Worm (Caenorhabditis elegans) whole organism, L1 larva: ENCODE measurements around the gene F58E2.3.

ENCODE experiments used
- C16A3.4 ChIP-seq: fragments of 150-350 bp; optimal IDR thresholded peaks from 2 replicates; lab custom pipeline; 2014; ENCODE audit warnings: missing biosample characterization, missing genetic modification characterization
- aly-2 ChIP-seq: fragments of 150-350 bp; optimal IDR thresholded peaks from 2 replicates; lab custom pipeline; 2014; ENCODE audit warnings: missing biosample characterization, missing genetic modification characterization
- ceh-82 ChIP-seq, 3 experiments: fragments of 150-350 bp in 1 of 3; sonication (generic microtip) in 2 of 3; optimal IDR thresholded peaks; 2 replicates each; lab custom pipeline; 2014 to 2017; ENCODE audit warnings: missing biosample characterization in 3 of 3, missing genetic modification characterization in 3 of 3
- ceh-90 ChIP-seq: sonication (generic microtip); optimal IDR thresholded peaks from 2 replicates; lab custom pipeline; 2016; ENCODE audit warnings: missing genetic modification characterization, missing compliant biosample characterization
- efl-1 ChIP-seq, 4 experiments: fragments of 150-350 bp; optimal IDR thresholded peaks in 3 of 4; peaks in 1 of 4; 1 replicate in 1 of 4; 2 replicates in 3 of 4; lab custom pipeline; 2014; ENCODE audit warnings: missing biosample characterization in 2 of 4, missing genetic modification characterization in 2 of 4, missing genetic modification reagents in 2 of 4
- ets-5 ChIP-seq: fragments of 200-800 bp; sonication (Bioruptor generic); IDR thresholded peaks from 2 replicates; pipeline ENCODE4 v1.3.6; 2022; ENCODE audit warnings: missing genetic modification characterization, missing compliant biosample characterization
- fkh-4 ChIP-seq: sonication (generic microtip); optimal IDR thresholded peaks from 2 replicates; lab custom pipeline; 2016; ENCODE audit warnings: missing compliant biosample characterization, missing genetic modification characterization, borderline replicate concordance
- grh-1 ChIP-seq: fragments of 200-800 bp; sonication (Bioruptor generic); IDR thresholded peaks from 2 replicates; pipeline ENCODE4 v1.3.6; 2022; ENCODE audit warnings: missing genetic modification reagents, missing genetic modification characterization, missing compliant biosample characterization
- hlh-4 ChIP-seq: sonication (generic microtip); optimal IDR thresholded peaks from 2 replicates; lab custom pipeline; 2016; ENCODE audit warnings: mild to moderate bottlenecking, missing genetic modification characterization, missing compliant biosample characterization
- hpl-2 ChIP-seq: fragments of 150-350 bp; optimal IDR thresholded peaks from 2 replicates; lab custom pipeline; 2014; ENCODE audit warnings: missing biosample characterization, missing genetic modification reagents, missing genetic modification characterization
- irx-1 ChIP-seq: sonication (generic microtip); optimal IDR thresholded peaks from 2 replicates; lab custom pipeline; 2016; ENCODE audit warnings: missing genetic modification characterization, missing compliant biosample characterization
- jun-1 ChIP-seq: fragments of 150-350 bp; optimal IDR thresholded peaks from 2 replicates; lab custom pipeline; 2014; ENCODE audit warnings: missing biosample characterization, missing genetic modification reagents, missing genetic modification characterization
- lin-13 ChIP-seq: fragments of 150-350 bp; optimal IDR thresholded peaks from 2 replicates; lab custom pipeline; 2014; ENCODE audit warnings: missing biosample characterization, missing genetic modification reagents, missing genetic modification characterization
- mef-2 ChIP-seq: fragments of 150-350 bp; optimal IDR thresholded peaks from 2 replicates; lab custom pipeline; 2014; ENCODE audit warnings: missing biosample characterization, missing genetic modification characterization
- nhr-11 ChIP-seq: fragments of 150-350 bp; optimal IDR thresholded peaks from 2 replicates; lab custom pipeline; 2014; ENCODE audit warnings: missing biosample characterization, missing genetic modification characterization
- nhr-12 ChIP-seq: sonication (generic microtip); optimal IDR thresholded peaks from 2 replicates; lab custom pipeline; 2017; ENCODE audit warnings: missing biosample characterization, missing genetic modification characterization
- nhr-237 ChIP-seq: fragments of 150-350 bp; optimal IDR thresholded peaks from 2 replicates; lab custom pipeline; 2014; ENCODE audit warnings: missing biosample characterization, missing genetic modification characterization
- nhr-71 ChIP-seq: sonication (generic microtip); optimal IDR thresholded peaks from 2 replicates; lab custom pipeline; 2016; ENCODE audit warnings: mild to moderate bottlenecking, missing genetic modification characterization, moderate library complexity, missing compliant biosample characterization
- nhr-84 ChIP-seq: sonication (generic microtip); optimal IDR thresholded peaks from 2 replicates; lab custom pipeline; 2017; ENCODE audit warnings: missing biosample characterization, missing genetic modification characterization
- nhr-90 ChIP-seq: sonication (generic microtip); optimal IDR thresholded peaks from 2 replicates; lab custom pipeline; 2016; ENCODE audit warnings: mild to moderate bottlenecking, missing genetic modification characterization, missing compliant biosample characterization; ENCODE audit not compliant: poor library complexity
- pag-3 ChIP-seq: sonication (generic microtip); optimal IDR thresholded peaks from 2 replicates; lab custom pipeline; 2017; ENCODE audit warnings: missing genetic modification characterization, mild to moderate bottlenecking, missing compliant biosample characterization, antibody characterized with exemption, borderline replicate concordance; ENCODE audit not compliant: insufficient read depth
- pax-3 ChIP-seq: fragments of 200-800 bp; sonication (Bioruptor generic); optimal IDR thresholded peaks from 2 replicates; lab custom pipeline; 2018; ENCODE audit warnings: mild to moderate bottlenecking, missing genetic modification characterization, moderate library complexity, missing compliant biosample characterization
- pqm-1 ChIP-seq: sonication (generic microtip); optimal IDR thresholded peaks from 3 replicates; lab custom pipeline; 2017; ENCODE audit warnings: missing biosample characterization, missing genetic modification characterization
- snu-23 ChIP-seq: sonication (generic microtip); optimal IDR thresholded peaks from 2 replicates; lab custom pipeline; 2016; ENCODE audit warnings: missing genetic modification characterization, missing compliant biosample characterization
- sox-4 ChIP-seq: sonication (generic microtip); optimal IDR thresholded peaks from 2 replicates; lab custom pipeline; 2016; ENCODE audit warnings: missing genetic modification characterization, missing compliant biosample characterization
- sup-37 ChIP-seq: fragments of 200-800 bp; sonication (Bioruptor generic); optimal IDR thresholded peaks from 2 replicates; lab custom pipeline; 2018; ENCODE audit warnings: mild to moderate bottlenecking, missing genetic modification characterization, missing compliant biosample characterization
- unc-86 ChIP-seq: sonication (generic microtip); optimal IDR thresholded peaks from 2 replicates; lab custom pipeline; 2016; ENCODE audit warnings: missing genetic modification characterization, missing compliant biosample characterization
- unc-98 ChIP-seq: fragments of 200-800 bp; sonication (Bioruptor generic); IDR thresholded peaks from 2 replicates; pipeline ENCODE4 v1.3.6; 2022; ENCODE audit warnings: missing genetic modification characterization, missing compliant biosample characterization
- vab-15 ChIP-seq: sonication (generic microtip); optimal IDR thresholded peaks from 2 replicates; lab custom pipeline; 2017; ENCODE audit warnings: missing genotype, mild to moderate bottlenecking, missing genetic modification characterization, missing compliant biosample characterization
- ztf-4 ChIP-seq: fragments of 150-350 bp; optimal IDR thresholded peaks from 2 replicates; lab custom pipeline; 2014; ENCODE audit warnings: missing biosample characterization, missing genetic modification characterization

F58E2.3 gene

DNA sequence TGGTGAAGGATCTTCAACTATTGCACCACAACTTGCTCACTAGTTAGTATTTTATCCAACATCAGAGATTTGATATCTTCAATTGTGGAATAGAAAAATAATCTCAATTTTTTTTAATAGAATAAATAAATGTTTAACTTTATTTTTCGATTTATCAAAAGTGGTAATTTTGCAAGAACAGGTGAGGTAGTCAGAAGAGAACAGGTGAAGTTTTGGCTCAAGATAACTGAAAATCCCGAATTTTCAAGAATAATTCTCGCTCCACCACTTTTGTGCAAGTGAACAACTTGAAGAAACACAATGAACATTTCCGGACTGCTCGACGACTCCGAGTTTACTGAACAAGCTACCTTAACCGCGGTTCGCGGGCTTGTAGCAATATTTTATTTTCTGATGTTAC, 24.2 kb downstream of the F58E2.3 start, which contains the start of gene srz-78:
srz-78 (plus strand) TSS at position 301 of the 400 bp plus-strand sequence.
- TF ChIP-seq snu-23 (no peak), hpl-2 (GFP tag; lab: Kevin White, UChicago) (no peak), efl-1 (optimal IDR thresholded peaks at IDR 0.05; lab: Kevin White, UChicago) (no peak), efl-1 (GFP tag; optimal IDR thresholded peaks at IDR 0.05 in 1 of 2; lab: Kevin White, UChicago) (peak in 1 of 2 experiments; percentile 32), nhr-90 (tag; lab: Kevin White, UChicago) (no peak)

DNA sequence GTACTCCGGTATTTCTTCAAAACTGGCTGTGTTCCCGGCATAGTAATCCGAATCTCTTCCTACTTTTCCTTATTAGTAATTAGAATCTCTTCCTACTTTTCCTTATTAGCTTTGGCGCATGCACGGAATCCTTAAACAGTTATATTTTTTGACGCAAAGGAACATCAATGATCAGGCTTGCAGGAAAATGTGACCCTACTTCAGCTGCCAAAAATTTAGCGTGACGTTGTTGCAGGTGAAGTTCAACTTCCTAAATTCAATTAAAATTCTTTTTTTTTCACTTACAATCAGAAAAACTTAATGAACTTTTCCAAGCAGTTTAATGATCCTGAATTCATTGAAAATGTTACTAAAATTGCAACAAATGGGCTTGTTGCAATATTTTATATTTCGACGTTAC, 26.1 kb downstream of the F58E2.3 start, which contains the start of gene srz-79:
srz-79 (plus strand) TSS at position 301 of the 400 bp plus-strand sequence.
- TF ChIP-seq sup-37 (GFP tag; lab: Kevin White, UChicago) (no peak), ets-5 (GFP tag; lab: Robert Waterston, UW) (no peak), sox-4 (tag; lab: Kevin White, UChicago) (no peak), ztf-4 (no peak), hlh-4 (peak; percentile 41), nhr-84 (no peak), irx-1 (tag; lab: Kevin White, UChicago) (no peak)

DNA sequence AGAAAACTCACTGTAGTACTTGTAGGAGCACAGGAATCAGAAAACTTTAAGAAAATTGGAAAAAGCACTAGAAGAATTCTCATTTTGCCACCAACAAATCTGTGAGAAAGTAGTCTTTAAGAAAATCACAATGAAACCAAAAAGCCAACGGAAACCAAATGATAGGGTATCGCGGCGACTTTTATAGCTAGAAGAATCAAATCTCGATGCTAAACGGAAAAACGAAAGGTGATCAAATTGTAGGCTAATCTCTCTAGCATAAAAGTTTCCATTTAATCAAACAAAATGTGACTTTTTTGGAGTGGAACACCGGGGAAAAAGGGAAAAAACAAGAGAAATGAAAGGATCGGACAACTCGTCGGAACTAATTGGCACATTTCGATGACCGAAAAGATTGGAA, 29.1 kb downstream of the F58E2.3 start, which contains the start of gene C09G12.17:
C09G12.17 (minus strand) TSS at position 101 of the 400 bp plus-strand sequence.
- TF ChIP-seq hlh-4, result no peak
- TF ChIP-seq pqm-1 (tag; lab: Kevin White, UChicago), result no peak
- TF ChIP-seq vab-15, result no peak

DNA sequence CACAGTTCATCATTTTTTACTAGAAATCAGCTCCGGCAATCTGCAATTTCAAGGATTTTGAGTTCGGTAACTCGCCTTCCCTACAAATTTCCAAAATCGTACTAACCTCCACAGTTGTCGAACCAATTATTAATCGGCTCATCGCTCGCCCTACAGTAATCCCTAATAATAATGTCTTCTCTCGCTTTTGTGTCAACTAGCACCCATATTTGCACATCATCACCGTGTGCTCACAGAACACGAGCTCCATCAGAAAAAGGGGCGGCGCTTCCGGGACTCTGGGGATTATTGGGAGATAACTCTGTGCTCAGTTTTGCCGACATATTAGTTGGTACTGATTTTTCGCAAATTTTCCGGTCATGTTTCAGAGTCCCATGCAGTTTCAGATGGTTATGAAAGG, 30.7 kb downstream of the F58E2.3 start, which contains the start of gene ceh-53:
ceh-53 (plus strand) TSS at position 301 of the 400 bp plus-strand sequence.
- no peak for TF ChIP-seq unc-86 (tag; lab: Kevin White, UChicago)
- no peak for TF ChIP-seq nhr-84
- TF ChIP-seq fkh-4 (tag; lab: Kevin White, UChicago), result no peak
- no peak for TF ChIP-seq mef-2 (tag; lab: Kevin White, UChicago)
- no peak for TF ChIP-seq unc-98 (GFP tag; lab: Robert Waterston, UW)
- TF ChIP-seq ceh-82 (tag; optimal IDR thresholded peaks at IDR 0.05; lab: Kevin White, UChicago), result no peak
- no peak for TF ChIP-seq efl-1 (optimal IDR thresholded peaks at IDR 0.05; lab: Kevin White, UChicago)
- no peak for TF ChIP-seq efl-1 (GFP tag; optimal IDR thresholded peaks at IDR 0.05 in 1 of 2; lab: Kevin White, UChicago)

DNA sequence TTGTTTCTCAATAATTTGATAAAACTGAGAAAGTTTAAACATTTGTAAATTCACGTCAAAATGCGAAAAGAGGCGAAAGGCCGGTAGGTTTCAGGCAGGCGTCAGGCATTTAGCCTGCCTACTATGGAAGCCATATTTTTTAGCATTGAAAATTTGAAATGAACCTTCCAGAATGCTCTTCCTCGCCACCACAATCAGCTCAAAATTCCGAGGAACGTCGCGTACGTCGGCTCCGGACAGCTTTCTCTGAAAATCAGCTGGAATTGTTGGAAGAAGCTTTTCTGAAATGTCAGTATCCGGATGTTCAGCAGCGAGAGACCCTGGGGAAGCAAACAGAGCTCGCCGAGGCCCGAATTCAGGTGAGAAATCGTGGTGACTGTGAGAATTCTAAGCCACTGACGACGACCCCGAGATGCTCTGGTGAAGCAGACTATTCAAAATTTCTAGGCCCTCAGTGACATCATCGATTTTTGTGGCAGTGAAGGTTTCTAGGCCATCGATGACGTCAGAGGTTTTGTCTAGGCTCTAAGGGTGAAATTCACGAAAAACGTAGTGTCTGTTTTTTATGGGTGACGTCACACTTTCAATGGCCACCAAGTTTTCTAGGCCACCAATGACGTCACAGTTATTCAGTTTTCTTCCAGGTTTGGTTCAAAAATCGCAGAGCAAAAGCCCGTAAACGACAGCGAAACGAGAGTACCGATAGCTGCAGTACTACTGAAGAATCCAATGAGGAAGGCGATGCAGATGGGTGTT, 34.9 kb downstream of the F58E2.3 start:
- no peak for TF ChIP-seq pqm-1 (tag; lab: Kevin White, UChicago)
- TF ChIP-seq nhr-84, result no peak
- TF ChIP-seq sup-37 (GFP tag; lab: Kevin White, UChicago), result no peak
- TF ChIP-seq nhr-12 (tag; lab: Kevin White, UChicago), result no peak
- TF ChIP-seq nhr-90 (tag; lab: Kevin White, UChicago), result no peak
- TF ChIP-seq mef-2 (tag; lab: Kevin White, UChicago), result no peak
- no peak for TF ChIP-seq nhr-11 (tag; lab: Kevin White, UChicago)
- no peak for TF ChIP-seq C16A3.4 (tag; lab: Kevin White, UChicago)
- TF ChIP-seq nhr-237 (tag; lab: Kevin White, UChicago), result no peak
- TF ChIP-seq grh-1 (GFP tag; lab: Robert Waterston, UW), result no peak
- no peak for TF ChIP-seq jun-1 (tag; lab: Kevin White, UChicago)
- TF ChIP-seq aly-2, result no peak
- TF ChIP-seq pax-3 (tag; lab: Kevin White, UChicago), result no peak
- no peak for TF ChIP-seq hlh-4
- no peak for TF ChIP-seq lin-13 (GFP tag; lab: Kevin White, UChicago)
- TF ChIP-seq pag-3 (tag; lab: Kevin White, UChicago), result no peak
- TF ChIP-seq nhr-71 (tag; lab: Kevin White, UChicago), result no peak
- TF ChIP-seq ceh-90 (tag; lab: Kevin White, UChicago), result no peak
